Fruit fly (Drosophila melanogaster) whole organism, embryonic: ENCODE measurements around the gene Ugt301D1.
A peak's percentile ranks its signal among the peaks of the same experiment; 100 is the strongest.

Source experiments
- CG10147 ChIP-seq: fragments of 200-800 bp; sonication (Bioruptor generic); optimal IDR thresholded peaks from 2 replicates; lab custom pipeline; 2019; ENCODE audit warnings: missing biosample characterization, mild to moderate bottlenecking, missing genetic modification characterization, moderate library complexity
- CG10267 ChIP-seq: fragments of 200-800 bp; sonication (Bioruptor generic); optimal IDR thresholded peaks from 2 replicates; lab custom pipeline; 2018; ENCODE audit warnings: missing biosample characterization, mild to moderate bottlenecking, missing genetic modification characterization, moderate library complexity
- CG12104 ChIP-seq: fragments of 200-800 bp; sonication (Bioruptor generic); optimal IDR thresholded peaks from 3 replicates; lab custom pipeline; 2016; ENCODE audit warnings: missing biosample characterization, missing genetic modification characterization
- CG12299 ChIP-seq: fragments of 200-800 bp; sonication (Bioruptor generic); optimal IDR thresholded peaks from 2 replicates; lab custom pipeline; 2018; ENCODE audit warnings: missing biosample characterization, mild to moderate bottlenecking, missing genetic modification characterization
- CG12659 ChIP-seq: fragments of 200-800 bp; sonication (Bioruptor generic); optimal IDR thresholded peaks from 3 replicates; lab custom pipeline; 2017; ENCODE audit warnings: mild to moderate bottlenecking, missing biosample characterization, missing genetic modification reagents, missing genetic modification characterization
- CG17829 ChIP-seq: fragments of 200-800 bp; optimal IDR thresholded peaks from 2 replicates; lab custom pipeline; 2019; ENCODE audit warnings: missing biosample characterization, mild to moderate bottlenecking, missing genetic modification characterization, moderate library complexity
- CG18599 ChIP-seq: fragments of 200-800 bp; sonication (Bioruptor generic); optimal IDR thresholded peaks from 3 replicates; lab custom pipeline; 2017; ENCODE audit warnings: missing biosample characterization, missing genetic modification characterization, mild to moderate bottlenecking, moderate library complexity, missing genetic modification reagents
- CG3163 ChIP-seq: fragments of 200-800 bp; sonication (Bioruptor generic); optimal IDR thresholded peaks from 3 replicates; lab custom pipeline; 2016; ENCODE audit warnings: missing biosample characterization, missing genetic modification characterization
- CG32532 ChIP-seq: fragments of 200-800 bp; sonication (Bioruptor generic); IDR thresholded peaks from 2 replicates; pipeline ENCODE4 v1.3.6; 2022; ENCODE audit warnings: missing biosample characterization, missing genetic modification characterization
- CG3281 ChIP-seq: fragments of 200-800 bp; sonication (Bioruptor generic); optimal IDR thresholded peaks from 3 replicates; lab custom pipeline; 2017; ENCODE audit warnings: missing biosample characterization, mild to moderate bottlenecking, missing genetic modification characterization
- CG4282 ChIP-seq: fragments of 200-800 bp; sonication (Bioruptor generic); optimal IDR thresholded peaks from 2 replicates; lab custom pipeline; 2016; ENCODE audit warnings: missing biosample characterization, missing genetic modification characterization
- CG43689 ChIP-seq: fragments of 200-800 bp; sonication (Bioruptor generic); IDR thresholded peaks from 2 replicates; pipeline ENCODE4 v1.3.6; 2022; ENCODE audit warnings: missing biosample characterization, missing genetic modification characterization
- CG4424 ChIP-seq: fragments of 200-800 bp; sonication (Bioruptor generic); optimal IDR thresholded peaks from 3 replicates; lab custom pipeline; 2016; ENCODE audit warnings: missing biosample characterization, missing genetic modification characterization
- CG6813 ChIP-seq: fragments of 200-800 bp; sonication (Bioruptor generic); optimal IDR thresholded peaks from 2 replicates; lab custom pipeline; 2017; ENCODE audit warnings: missing biosample characterization, missing genetic modification characterization, mild to moderate bottlenecking, moderate library complexity, missing genetic modification reagents
- CG7839 ChIP-seq: fragments of 200-800 bp; sonication (Bioruptor generic); optimal IDR thresholded peaks from 3 replicates; lab custom pipeline; 2018; ENCODE audit warnings: missing biosample characterization, mild to moderate bottlenecking, missing genetic modification characterization, moderate library complexity
- CG9727 ChIP-seq: fragments of 200-800 bp; sonication (Bioruptor generic); optimal IDR thresholded peaks from 3 replicates; lab custom pipeline; 2017; ENCODE audit warnings: missing biosample characterization, mild to moderate bottlenecking, missing genetic modification characterization
- CG9817 ChIP-seq: fragments of 200-800 bp; sonication (Bioruptor generic); optimal IDR thresholded peaks from 2 replicates; lab custom pipeline; 2018; ENCODE audit warnings: missing biosample characterization, mild to moderate bottlenecking, missing genetic modification characterization, moderate library complexity
- CoRest ChIP-seq: fragments of 200-800 bp; sonication (Bioruptor generic); optimal IDR thresholded peaks from 3 replicates; lab custom pipeline; 2018; ENCODE audit warnings: missing biosample characterization, mild to moderate bottlenecking, missing genetic modification characterization, moderate library complexity
- HHEX ChIP-seq: fragments of 200-800 bp; sonication (Bioruptor generic); optimal IDR thresholded peaks from 3 replicates; lab custom pipeline; 2017; ENCODE audit warnings: missing biosample characterization, mild to moderate bottlenecking, missing genetic modification characterization, missing genetic modification reagents
- Hmr ChIP-seq: fragments of 200-800 bp; sonication (Bioruptor generic); optimal IDR thresholded peaks from 3 replicates; lab custom pipeline; 2017; ENCODE audit warnings: mild to moderate bottlenecking, missing biosample characterization, missing genetic modification reagents, missing genetic modification characterization
- Hr51 ChIP-seq, 2 experiments: fragments of 200-800 bp; sonication (Bioruptor generic); optimal IDR thresholded peaks; 2 replicates in 1 of 2; 3 replicates in 1 of 2; lab custom pipeline; 2016 to 2018; ENCODE audit warnings: missing biosample characterization in 2 of 2, missing genetic modification characterization in 2 of 2, mild to moderate bottlenecking in 1 of 2, moderate library complexity in 1 of 2
- MTF-1 ChIP-seq: fragments of 200-800 bp; sonication (Bioruptor generic); optimal IDR thresholded peaks from 2 replicates; lab custom pipeline; 2018; ENCODE audit warnings: missing biosample characterization, mild to moderate bottlenecking, missing genetic modification characterization, borderline replicate concordance
- Mrtf ChIP-seq: fragments of 200-800 bp; sonication (Bioruptor generic); IDR thresholded peaks from 3 replicates; pipeline ENCODE4 v1.3.6; 2022; ENCODE audit warnings: missing biosample characterization, missing genetic modification characterization
- Oli ChIP-seq: fragments of 200-800 bp; sonication (Bioruptor generic); optimal IDR thresholded peaks from 2 replicates; lab custom pipeline; 2018; ENCODE audit warnings: missing biosample characterization, mild to moderate bottlenecking, missing genetic modification characterization, moderate library complexity
- Opbp ChIP-seq: fragments of 200-800 bp; sonication (Bioruptor generic); IDR thresholded peaks from 3 replicates; pipeline ENCODE4 v1.3.6; 2022; ENCODE audit warnings: missing biosample characterization, missing genetic modification characterization; ENCODE audit not compliant: partially characterized antibody
- PHDP ChIP-seq: fragments of 200-800 bp; sonication (Bioruptor generic); optimal IDR thresholded peaks from 3 replicates; lab custom pipeline; 2018; ENCODE audit warnings: missing biosample characterization, mild to moderate bottlenecking, missing genetic modification characterization, moderate library complexity
- Rx ChIP-seq: fragments of 200-800 bp; sonication (Bioruptor generic); IDR thresholded peaks from 2 replicates; pipeline ENCODE4 v1.3.6; 2022; ENCODE audit warnings: missing biosample characterization, missing genetic modification characterization
- Sox100B ChIP-seq: fragments of 200-800 bp; sonication (Bioruptor generic); optimal IDR thresholded peaks from 3 replicates; lab custom pipeline; 2018; ENCODE audit warnings: missing biosample characterization, mild to moderate bottlenecking, missing genetic modification characterization
- Taf1 ChIP-seq: fragments of 200-800 bp; sonication (Bioruptor generic); IDR thresholded peaks from 2 replicates; pipeline ENCODE4 v1.3.6; 2022; ENCODE audit warnings: missing biosample characterization, missing genetic modification characterization
- ewg ChIP-seq: fragments of 200-800 bp; sonication (Bioruptor generic); optimal IDR thresholded peaks from 3 replicates; lab custom pipeline; 2017; ENCODE audit warnings: mild to moderate bottlenecking, missing biosample characterization, missing genetic modification reagents, missing genetic modification characterization
- eyg ChIP-seq: fragments of 200-800 bp; sonication (Bioruptor generic); optimal IDR thresholded peaks from 3 replicates; lab custom pipeline; 2016; ENCODE audit warnings: missing biosample characterization, missing genetic modification characterization
- fd96Cb ChIP-seq: fragments of 200-800 bp; sonication (Bioruptor generic); optimal IDR thresholded peaks from 2 replicates; lab custom pipeline; 2018; ENCODE audit warnings: missing biosample characterization, mild to moderate bottlenecking, missing genetic modification characterization, moderate library complexity
- grau ChIP-seq: fragments of 200-800 bp; optimal IDR thresholded peaks from 3 replicates; lab custom pipeline; 2019; ENCODE audit warnings: missing biosample characterization, mild to moderate bottlenecking, missing genetic modification characterization, moderate library complexity
- hkb ChIP-seq, 2 experiments: fragments of 200-800 bp in 1 of 2; fragments of >200 bp in 1 of 2; sonication (Bioruptor generic) in 1 of 2; IDR thresholded peaks in 1 of 2; optimal IDR thresholded peaks in 1 of 2; 2 replicates each; pipeline versions ENCODE4 v1.3.6 to Lab custom; 2017 to 2022; ENCODE audit warnings: missing biosample characterization in 1 of 2, missing genetic modification characterization in 1 of 2
- ind ChIP-seq: fragments of 200-800 bp; sonication (Bioruptor generic); optimal IDR thresholded peaks from 3 replicates; lab custom pipeline; 2016; ENCODE audit warnings: missing biosample characterization, missing genetic modification characterization
- jing ChIP-seq: fragments of 200-800 bp; sonication (Bioruptor generic); optimal IDR thresholded peaks from 2 replicates; lab custom pipeline; 2018; ENCODE audit warnings: missing biosample characterization, mild to moderate bottlenecking, missing genetic modification characterization
- ken ChIP-seq: fragments of 200-800 bp; sonication (Bioruptor generic); IDR thresholded peaks from 3 replicates; pipeline ENCODE4 v1.3.6; 2022; ENCODE audit warnings: missing biosample characterization, missing genetic modification characterization
- lmd ChIP-seq: fragments of 200-800 bp; sonication (Bioruptor generic); IDR thresholded peaks from 2 replicates; pipeline ENCODE4 v1.3.6; 2022; ENCODE audit warnings: missing biosample characterization, missing genetic modification characterization
- otp ChIP-seq: fragments of 200-800 bp; sonication (Bioruptor generic); IDR thresholded peaks from 3 replicates; pipeline ENCODE4, ENCODE4 v1.3.6; 2022; ENCODE audit warnings: missing biosample characterization, missing genetic modification characterization
- pan ChIP-seq, 4 experiments: fragments of >200 bp in 3 of 4; fragments of 200-800 bp in 1 of 4; sonication (Bioruptor generic) in 1 of 4; optimal IDR thresholded peaks in 3 of 4; IDR thresholded peaks in 1 of 4; 2 replicates each; pipeline versions ENCODE4 v1.3.6 to Lab custom; 2017 to 2022; ENCODE audit warnings: missing biosample characterization in 2 of 4, missing genetic modification characterization in 2 of 4, mixed read lengths in 1 of 4
- pum ChIP-seq: fragments of 200-800 bp; sonication (Bioruptor generic); optimal IDR thresholded peaks from 2 replicates; lab custom pipeline; 2016; ENCODE audit warnings: missing biosample characterization, missing genetic modification characterization
- sna ChIP-seq: fragments of 200-800 bp; sonication (Bioruptor generic); IDR thresholded peaks from 2 replicates; pipeline ENCODE4 v1.3.6; 2022; ENCODE audit warnings: missing biosample characterization, missing genetic modification characterization; ENCODE audit not compliant: partially characterized antibody
- sr ChIP-seq: fragments of 200-800 bp; sonication (Bioruptor generic); IDR thresholded peaks from 3 replicates; pipeline ENCODE4 v1.3.6; 2022; ENCODE audit warnings: missing biosample characterization, missing genetic modification characterization
- trem ChIP-seq: fragments of 200-800 bp; optimal IDR thresholded peaks from 3 replicates; lab custom pipeline; 2019; ENCODE audit warnings: missing biosample characterization, mild to moderate bottlenecking, missing genetic modification characterization, moderate library complexity
- tx ChIP-seq: fragments of 200-800 bp; sonication (Bioruptor generic); optimal IDR thresholded peaks from 2 replicates; lab custom pipeline; 2016; ENCODE audit warnings: missing biosample characterization, missing genetic modification characterization
- unpg ChIP-seq: fragments of 200-800 bp; sonication (Bioruptor generic); optimal IDR thresholded peaks from 3 replicates; lab custom pipeline; 2018; ENCODE audit warnings: missing biosample characterization, mild to moderate bottlenecking, missing genetic modification characterization, moderate library complexity
- usp ChIP-seq: fragments of >200 bp; optimal IDR thresholded peaks from 2 replicates; lab custom pipeline; 2017; ENCODE audit warnings: missing biosample characterization, missing genetic modification characterization
- wdn ChIP-seq: fragments of 200-800 bp; sonication (Bioruptor generic); IDR thresholded peaks from 2 replicates; pipeline ENCODE4 v1.3.6; 2022; ENCODE audit warnings: missing biosample characterization, missing genetic modification characterization
- zf30C ChIP-seq: fragments of 200-800 bp; sonication (Bioruptor generic); optimal IDR thresholded peaks from 3 replicates; lab custom pipeline; 2018; ENCODE audit warnings: missing biosample characterization, mild to moderate bottlenecking, missing genetic modification characterization

Gene Ugt301D1

DNA sequence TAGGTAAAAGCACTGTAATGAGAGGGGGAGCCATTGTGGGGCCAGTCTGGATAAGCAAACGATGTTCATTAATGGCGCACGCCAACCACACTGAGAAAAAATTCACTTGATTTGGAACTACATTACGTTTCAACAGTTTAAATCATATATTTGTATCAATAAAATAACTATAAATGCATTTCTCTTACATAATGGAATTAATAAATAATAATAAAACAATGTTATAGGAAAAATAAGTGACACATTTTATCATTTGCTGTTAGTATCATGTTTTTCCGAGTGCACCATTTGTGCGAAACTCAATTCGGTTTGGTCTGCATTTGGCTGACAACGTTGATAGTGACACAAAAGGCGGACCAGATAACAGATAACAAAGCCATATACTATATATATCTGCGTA lies 39.4 kb downstream of the Ugt301D1 start:
- no peak for TF ChIP-seq pum (GFP tag; lab: Kevin White, UChicago)
- TF ChIP-seq CG18599 (GFP tag; lab: Kevin White, UChicago) = peak; percentile 63
- peak; percentile 21 for TF ChIP-seq CG10147 (GFP tag; lab: Kevin White, UChicago)
- no peak for TF ChIP-seq trem (tag; lab: Kevin White, UChicago)
- TF ChIP-seq CoRest (tag; lab: Kevin White, UChicago) = peak; percentile 36
- no peak for TF ChIP-seq ken
- TF ChIP-seq CG12104 (GFP tag; lab: Kevin White, UChicago) = no peak
- TF ChIP-seq PHDP = peak; percentile 54
- TF ChIP-seq MTF-1 = no peak
- TF ChIP-seq CG17829 = no peak
- no peak for TF ChIP-seq CG12299
- no peak for TF ChIP-seq hkb (optimal IDR thresholded peaks at IDR 0.05; lab: Kevin White, UChicago)
- peak; percentile 44; the same call in 1 of the 2 replicates for TF ChIP-seq hkb (GFP tag; IDR thresholded peaks at IDR 0.05; lab: Robert Waterston, UW)
- no peak; the same call in 1 of the 2 replicates for TF ChIP-seq Taf1
- TF ChIP-seq Sox100B = peak; percentile 16
- peak; percentile 51 for TF ChIP-seq unpg (GFP tag; lab: Kevin White, UChicago)
- no peak for TF ChIP-seq Opbp (GFP tag; lab: Robert Waterston, UW)
- no peak for TF ChIP-seq otp (GFP tag; lab: Robert Waterston, UW)
- no peak for TF ChIP-seq fd96Cb (tag; lab: Kevin White, UChicago)
- TF ChIP-seq pan (optimal IDR thresholded peaks at IDR 0.05; lab: Kevin White, UChicago) = no peak
- TF ChIP-seq pan (GFP tag; optimal IDR thresholded peaks at IDR 0.05 in 1 of 2, IDR thresholded peaks at IDR 0.05 in 1 of 2) = peak in 1 of 2 experiments; percentile 66
- TF ChIP-seq jing (GFP tag; lab: Kevin White, UChicago) = no peak
- peak; percentile 48 for TF ChIP-seq HHEX (GFP tag; lab: Kevin White, UChicago)
- TF ChIP-seq lmd (GFP tag; lab: Robert Waterston, UW) = peak; percentile 31; the same call in 1 of the 2 replicates
- no peak for TF ChIP-seq CG4282
- TF ChIP-seq Oli = peak; percentile 18
- peak; percentile 61 for TF ChIP-seq Hmr
- no peak for TF ChIP-seq Rx (GFP tag; lab: Robert Waterston, UW)
- no peak for TF ChIP-seq Mrtf
- TF ChIP-seq ewg (GFP tag; lab: Kevin White, UChicago) = no peak
- no peak for TF ChIP-seq sna (GFP tag; lab: Robert Waterston, UW)
- TF ChIP-seq CG3281 = peak; percentile 42
- TF ChIP-seq Hr51 (GFP tag; optimal IDR thresholded peaks at IDR 0.05; lab: Kevin White, UChicago) = peak in 1 of 2 experiments; percentile 67
- TF ChIP-seq sr (GFP tag; lab: Robert Waterston, UW) = no peak
- no peak for TF ChIP-seq CG3163 (GFP tag; lab: Kevin White, UChicago)
- TF ChIP-seq CG6813 = peak; percentile 2
- no peak for TF ChIP-seq tx (GFP tag; lab: Kevin White, UChicago)
- TF ChIP-seq wdn (GFP tag; lab: Robert Waterston, UW) = no peak
- TF ChIP-seq eyg (GFP tag; lab: Kevin White, UChicago) = no peak
- TF ChIP-seq zf30C (GFP tag; lab: Kevin White, UChicago) = no peak
- TF ChIP-seq grau (tag; lab: Kevin White, UChicago) = peak; percentile 61
- TF ChIP-seq CG43689 (GFP tag; lab: Robert Waterston, UW) = no peak
- TF ChIP-seq CG9817 (tag; lab: Kevin White, UChicago) = peak; percentile 16
- peak; percentile 18 for TF ChIP-seq CG10267 (tag; lab: Kevin White, UChicago)
- TF ChIP-seq ind (GFP tag; lab: Kevin White, UChicago) = peak; percentile 20
- no peak for TF ChIP-seq usp (GFP tag; lab: Kevin White, UChicago)
- peak; percentile 51; the same call in 1 of the 2 replicates for TF ChIP-seq CG32532
- peak; percentile 8 for TF ChIP-seq CG4424 (GFP tag; lab: Kevin White, UChicago)
- peak; percentile 13 for TF ChIP-seq CG12659 (GFP tag; lab: Kevin White, UChicago)
- TF ChIP-seq CG9727 (GFP tag; lab: Kevin White, UChicago) = peak; percentile 41
- peak; percentile 61 for TF ChIP-seq CG7839 (tag; lab: Kevin White, UChicago)
